Fruit fly (Drosophila melanogaster): ENCODE results near the gene CG6707.

DNA sequence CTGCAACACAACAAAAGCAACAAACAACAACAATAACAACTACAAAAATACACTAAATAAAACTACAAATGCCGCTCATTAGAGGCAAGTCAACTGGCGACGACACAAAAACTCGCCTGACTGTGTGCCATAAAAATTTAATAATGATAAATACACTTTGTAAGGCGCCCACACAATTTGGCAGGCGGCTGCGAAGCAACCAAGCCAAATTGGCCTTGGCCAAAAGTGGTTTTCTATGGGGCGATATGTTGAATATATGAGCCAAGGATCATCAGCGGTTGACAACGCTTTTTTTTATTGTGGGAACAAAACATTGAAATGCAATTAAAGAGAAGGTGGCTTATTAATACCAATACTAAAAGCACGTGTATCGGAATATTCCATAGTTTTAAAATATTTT, 48.3 kb downstream of the CG6707 start:
- TF ChIP-seq CG8359 (GFP tag; optimal IDR thresholded peaks at IDR 0.05; ENCODE audit: borderline replicate concordance): no peak
- TF ChIP-seq bigmax (GFP tag; optimal IDR thresholded peaks at IDR 0.05): no peak
- no peak for TF ChIP-seq CG4328 (GFP tag; optimal IDR thresholded peaks at IDR 0.05)
- TF ChIP-seq dmrt99B (tag; optimal IDR thresholded peaks at IDR 0.05): no peak
- no peak for TF ChIP-seq HmgZ (tag; optimal IDR thresholded peaks at IDR 0.05)
- no peak for TF ChIP-seq B-H2 (GFP tag; optimal IDR thresholded peaks at IDR 0.05)
- TF ChIP-seq gsb (GFP tag; IDR thresholded peaks at IDR 0.05): no peak
- no peak for TF ChIP-seq nom (GFP tag; optimal IDR thresholded peaks at IDR 0.05)
- TF ChIP-seq ab (GFP tag; optimal IDR thresholded peaks at IDR 0.05): no peak
- TF ChIP-seq Lpt (GFP tag; optimal IDR thresholded peaks at IDR 0.05): no peak
- no peak for TF ChIP-seq CG18599 (GFP tag; optimal IDR thresholded peaks at IDR 0.05)
- no peak for TF ChIP-seq CG17829 (tag; optimal IDR thresholded peaks at IDR 0.05)
- TF ChIP-seq CG14965 (GFP tag; optimal IDR thresholded peaks at IDR 0.05; ENCODE audit: borderline replicate concordance): no peak
- no peak for TF ChIP-seq CG12659 (GFP tag; optimal IDR thresholded peaks at IDR 0.05)

Data from whole organism, embryonic.